Fruit fly (Drosophila melanogaster) whole organism, prepupa: Measurements from ENCODE around the gene CG13950.

ENCODE experiments used
- Blimp-1 ChIP-seq: fragments of 200-800 bp; sonication (Bioruptor generic); optimal IDR thresholded peaks from 3 replicates; lab custom pipeline; 2017; ENCODE audit warnings: missing biosample characterization, missing genetic modification characterization, mild to moderate bottlenecking, moderate library complexity, missing genetic modification reagents
- CG10669 ChIP-seq: fragments of 200-800 bp; sonication (Bioruptor generic); optimal IDR thresholded peaks from 3 replicates; lab custom pipeline; 2018; ENCODE audit warnings: missing biosample characterization, mild to moderate bottlenecking, missing genetic modification characterization, moderate library complexity
- CG11762 ChIP-seq: fragments of 200-800 bp; sonication (Bioruptor generic); optimal IDR thresholded peaks from 3 replicates; lab custom pipeline; 2016; ENCODE audit warnings: missing biosample characterization, missing genetic modification characterization; ENCODE audit not compliant: insufficient read depth
- CG11902 ChIP-seq: fragments of 200-800 bp; sonication (Bioruptor generic); optimal IDR thresholded peaks from 3 replicates; lab custom pipeline; 2016; ENCODE audit warnings: missing biosample characterization, missing genetic modification characterization
- CG15336 ChIP-seq: fragments of 200-800 bp; sonication (Bioruptor generic); IDR thresholded peaks from 2 replicates; pipeline ENCODE4 v1.3.6; 2022; ENCODE audit warnings: missing biosample characterization, missing genetic modification characterization
- CG1621 ChIP-seq: fragments of 200-800 bp; sonication (Bioruptor generic); optimal IDR thresholded peaks from 3 replicates; lab custom pipeline; 2018; ENCODE audit warnings: missing biosample characterization, mild to moderate bottlenecking, missing genetic modification characterization
- CG16779 ChIP-seq: fragments of 200-800 bp; sonication (Bioruptor generic); optimal IDR thresholded peaks from 3 replicates; lab custom pipeline; 2017; ENCODE audit warnings: missing biosample characterization, mild to moderate bottlenecking, missing genetic modification characterization
- CG3032 ChIP-seq: fragments of 200-800 bp; optimal IDR thresholded peaks from 2 replicates; lab custom pipeline; 2019; ENCODE audit warnings: missing biosample characterization, mild to moderate bottlenecking, missing genetic modification characterization, moderate library complexity
- CG31627 ChIP-seq: fragments of 200-800 bp; sonication (Bioruptor generic); optimal IDR thresholded peaks from 3 replicates; lab custom pipeline; 2016; ENCODE audit warnings: missing biosample characterization, missing genetic modification characterization
- CG34406 ChIP-seq: fragments of 200-800 bp; sonication (Bioruptor generic); optimal IDR thresholded peaks from 3 replicates; lab custom pipeline; 2016; ENCODE audit warnings: missing biosample characterization, missing genetic modification characterization
- CG6163 ChIP-seq: fragments of 200-800 bp; sonication (Bioruptor generic); IDR thresholded peaks from 3 replicates; pipeline ENCODE4 v1.3.6; 2022; ENCODE audit warnings: missing biosample characterization, missing genetic modification characterization
- CG6276 ChIP-seq: fragments of 200-800 bp; sonication (Bioruptor generic); optimal IDR thresholded peaks from 2 replicates; lab custom pipeline; 2017; ENCODE audit warnings: missing biosample characterization, mild to moderate bottlenecking, missing genetic modification characterization
- CG6792 ChIP-seq: fragments of 200-800 bp; sonication (Bioruptor generic); optimal IDR thresholded peaks from 3 replicates; lab custom pipeline; 2016; ENCODE audit warnings: missing biosample characterization, missing genetic modification characterization
- CG6854 ChIP-seq: fragments of 200-800 bp; sonication (Bioruptor generic); optimal IDR thresholded peaks from 2 replicates; lab custom pipeline; 2017; ENCODE audit warnings: missing biosample characterization, mild to moderate bottlenecking, missing genetic modification characterization
- CG7368 ChIP-seq: fragments of 200-800 bp; sonication (Bioruptor generic); optimal IDR thresholded peaks from 3 replicates; lab custom pipeline; 2016; ENCODE audit warnings: missing biosample characterization, missing genetic modification characterization
- CG8119 ChIP-seq: fragments of 200-800 bp; sonication (Bioruptor generic); IDR thresholded peaks from 3 replicates; pipeline ENCODE4 v1.3.6; 2022; ENCODE audit warnings: missing biosample characterization, missing genetic modification characterization
- CG8319 ChIP-seq: fragments of 200-800 bp; sonication (Bioruptor generic); optimal IDR thresholded peaks from 3 replicates; lab custom pipeline; 2016; ENCODE audit warnings: missing biosample characterization, missing genetic modification characterization
- CG8632 ChIP-seq: fragments of 200-800 bp; sonication (Bioruptor generic); optimal IDR thresholded peaks from 3 replicates; lab custom pipeline; 2016; ENCODE audit warnings: missing biosample characterization, missing genetic modification characterization
- Eip75B ChIP-seq: fragments of 200-800 bp; sonication (Bioruptor generic); optimal IDR thresholded peaks from 3 replicates; lab custom pipeline; 2016; ENCODE audit warnings: missing biosample characterization, missing genetic modification characterization
- Eip78C ChIP-seq: fragments of 200-800 bp; sonication (Bioruptor generic); peaks from one replicate; lab custom pipeline; 2016; ENCODE audit warnings: missing biosample characterization, missing genetic modification characterization
- Eip93F ChIP-seq: fragments of 200-800 bp; sonication (Bioruptor generic); optimal IDR thresholded peaks from 2 replicates; lab custom pipeline; 2016; ENCODE audit warnings: missing biosample characterization, mild to moderate bottlenecking, missing genetic modification characterization
- Ets21C ChIP-seq: fragments of 200-800 bp; sonication (Bioruptor generic); optimal IDR thresholded peaks from 3 replicates; lab custom pipeline; 2016; ENCODE audit warnings: missing biosample characterization, missing genetic modification characterization
- Ets96B ChIP-seq: fragments of 200-800 bp; optimal IDR thresholded peaks from 2 replicates; lab custom pipeline; 2019; ENCODE audit warnings: missing biosample characterization, mild to moderate bottlenecking, missing genetic modification characterization, moderate library complexity
- Gug ChIP-seq: fragments of 200-800 bp; sonication (Bioruptor generic); IDR thresholded peaks from 2 replicates; pipeline ENCODE4 v1.3.6; 2022; ENCODE audit warnings: missing biosample characterization, missing genetic modification characterization
- Hr38 ChIP-seq: sonication (Bioruptor generic); optimal IDR thresholded peaks from 2 replicates; lab custom pipeline; 2016; ENCODE audit warnings: missing biosample characterization, missing genetic modification characterization
- Hr39 ChIP-seq: fragments of 200-800 bp; sonication (Bioruptor generic); optimal IDR thresholded peaks from 2 replicates; lab custom pipeline; 2016; ENCODE audit warnings: missing biosample characterization, missing genetic modification characterization
- Hr4 ChIP-seq: fragments of 200-800 bp; sonication (Bioruptor generic); optimal IDR thresholded peaks from 3 replicates; lab custom pipeline; 2016; ENCODE audit warnings: missing biosample characterization, missing genetic modification characterization
- Lpt ChIP-seq: fragments of 200-800 bp; sonication (Bioruptor generic); optimal IDR thresholded peaks from 3 replicates; lab custom pipeline; 2016; ENCODE audit warnings: missing biosample characterization, missing genetic modification characterization
- Met ChIP-seq: fragments of 200-800 bp; sonication (Bioruptor generic); optimal IDR thresholded peaks from 3 replicates; lab custom pipeline; 2016; ENCODE audit warnings: missing biosample characterization, missing genetic modification characterization
- OdsH ChIP-seq: fragments of 200-800 bp; sonication (Bioruptor generic); optimal IDR thresholded peaks from 3 replicates; lab custom pipeline; 2016; ENCODE audit warnings: missing biosample characterization, missing genetic modification characterization
- Smox ChIP-seq: fragments of 200-800 bp; sonication (Bioruptor generic); optimal IDR thresholded peaks from 3 replicates; lab custom pipeline; 2016; ENCODE audit warnings: missing biosample characterization, missing genetic modification characterization
- Sox102F ChIP-seq: fragments of 200-800 bp; sonication (Bioruptor generic); optimal IDR thresholded peaks from 2 replicates; lab custom pipeline; 2016; ENCODE audit warnings: missing biosample characterization, mild to moderate bottlenecking, missing genetic modification characterization
- Sox14 ChIP-seq: fragments of 200-800 bp; sonication (Bioruptor generic); optimal IDR thresholded peaks from 3 replicates; lab custom pipeline; 2016; ENCODE audit warnings: missing biosample characterization, missing genetic modification characterization
- Sox15 ChIP-seq: fragments of 200-800 bp; sonication (Bioruptor generic); optimal IDR thresholded peaks from 3 replicates; lab custom pipeline; 2016; ENCODE audit warnings: missing biosample characterization, missing genetic modification characterization
- achi ChIP-seq: fragments of 200-800 bp; sonication (Bioruptor generic); optimal IDR thresholded peaks from 3 replicates; lab custom pipeline; 2016; ENCODE audit warnings: missing biosample characterization, missing genetic modification characterization
- acj6 ChIP-seq: fragments of 200-800 bp; sonication (Bioruptor generic); optimal IDR thresholded peaks from 3 replicates; lab custom pipeline; 2016; ENCODE audit warnings: missing biosample characterization, missing genetic modification characterization
- dac ChIP-seq: fragments of 200-800 bp; sonication (Bioruptor generic); optimal IDR thresholded peaks from 2 replicates; lab custom pipeline; 2017; ENCODE audit warnings: missing biosample characterization, mild to moderate bottlenecking, missing genetic modification characterization
- dsx ChIP-seq: fragments of 200-800 bp; optimal IDR thresholded peaks from 3 replicates; lab custom pipeline; 2019; ENCODE audit warnings: missing biosample characterization, mild to moderate bottlenecking, missing genetic modification characterization, moderate library complexity; ENCODE audit not compliant: poor library complexity, severe bottlenecking
- eg ChIP-seq: fragments of 200-800 bp; sonication (Bioruptor generic); IDR thresholded peaks from 3 replicates; pipeline ENCODE4 v1.3.6; 2022; ENCODE audit warnings: missing biosample characterization, missing genetic modification characterization
- esn ChIP-seq: fragments of 200-800 bp; sonication (Bioruptor generic); optimal IDR thresholded peaks from 2 replicates; lab custom pipeline; 2016; ENCODE audit warnings: missing biosample characterization, mild to moderate bottlenecking, missing genetic modification characterization, moderate library complexity
- fd85E ChIP-seq: fragments of 200-800 bp; sonication (Bioruptor generic); optimal IDR thresholded peaks from 3 replicates; lab custom pipeline; 2016; ENCODE audit warnings: missing biosample characterization, missing genetic modification characterization
- fkh ChIP-seq: fragments of 200-800 bp; sonication (Bioruptor generic); optimal IDR thresholded peaks from 3 replicates; lab custom pipeline; 2017; ENCODE audit warnings: missing biosample characterization, mild to moderate bottlenecking, missing genetic modification characterization, moderate library complexity
- lz ChIP-seq: fragments of 200-800 bp; sonication (Bioruptor generic); optimal IDR thresholded peaks from 3 replicates; lab custom pipeline; 2016; ENCODE audit warnings: missing biosample characterization, missing genetic modification characterization
- net ChIP-seq: fragments of 200-800 bp; sonication (Bioruptor generic); optimal IDR thresholded peaks from 3 replicates; lab custom pipeline; 2016; ENCODE audit warnings: missing biosample characterization, missing genetic modification characterization
- pdm3 ChIP-seq: fragments of 200-800 bp; sonication (Bioruptor generic); optimal IDR thresholded peaks from 3 replicates; lab custom pipeline; 2016; ENCODE audit warnings: missing biosample characterization, missing genetic modification characterization
- salr ChIP-seq, 2 experiments: fragments of 200-800 bp; sonication (Bioruptor generic); optimal IDR thresholded peaks; 3 replicates each; lab custom pipeline; 2016 to 2018; ENCODE audit warnings: missing biosample characterization in 2 of 2, missing genetic modification characterization in 2 of 2, mild to moderate bottlenecking in 1 of 2
- spab ChIP-seq: fragments of 200-800 bp; sonication (Bioruptor generic); optimal IDR thresholded peaks from 2 replicates; lab custom pipeline; 2017; ENCODE audit warnings: missing biosample characterization, mild to moderate bottlenecking, missing genetic modification characterization, missing genetic modification reagents
- ss ChIP-seq, 2 experiments: fragments of 200-800 bp; sonication (Bioruptor generic); optimal IDR thresholded peaks; 2 replicates in 1 of 2; 3 replicates in 1 of 2; lab custom pipeline; 2017 to 2018; ENCODE audit warnings: mild to moderate bottlenecking in 2 of 2, missing biosample characterization in 2 of 2, missing genetic modification characterization in 2 of 2, moderate library complexity in 1 of 2
- svp ChIP-seq: fragments of 200-800 bp; sonication (Bioruptor generic); peaks from one replicate; lab custom pipeline; 2016; ENCODE audit warnings: missing biosample characterization, missing genetic modification characterization
- topi ChIP-seq: fragments of 200-800 bp; sonication (Bioruptor generic); optimal IDR thresholded peaks from 3 replicates; lab custom pipeline; 2016; ENCODE audit warnings: missing biosample characterization, missing genetic modification characterization
- vri ChIP-seq: fragments of 200-800 bp; sonication (Bioruptor generic); optimal IDR thresholded peaks from 3 replicates; lab custom pipeline; 2016; ENCODE audit warnings: missing biosample characterization, mild to moderate bottlenecking, missing genetic modification characterization

Gene CG13950

DNA sequence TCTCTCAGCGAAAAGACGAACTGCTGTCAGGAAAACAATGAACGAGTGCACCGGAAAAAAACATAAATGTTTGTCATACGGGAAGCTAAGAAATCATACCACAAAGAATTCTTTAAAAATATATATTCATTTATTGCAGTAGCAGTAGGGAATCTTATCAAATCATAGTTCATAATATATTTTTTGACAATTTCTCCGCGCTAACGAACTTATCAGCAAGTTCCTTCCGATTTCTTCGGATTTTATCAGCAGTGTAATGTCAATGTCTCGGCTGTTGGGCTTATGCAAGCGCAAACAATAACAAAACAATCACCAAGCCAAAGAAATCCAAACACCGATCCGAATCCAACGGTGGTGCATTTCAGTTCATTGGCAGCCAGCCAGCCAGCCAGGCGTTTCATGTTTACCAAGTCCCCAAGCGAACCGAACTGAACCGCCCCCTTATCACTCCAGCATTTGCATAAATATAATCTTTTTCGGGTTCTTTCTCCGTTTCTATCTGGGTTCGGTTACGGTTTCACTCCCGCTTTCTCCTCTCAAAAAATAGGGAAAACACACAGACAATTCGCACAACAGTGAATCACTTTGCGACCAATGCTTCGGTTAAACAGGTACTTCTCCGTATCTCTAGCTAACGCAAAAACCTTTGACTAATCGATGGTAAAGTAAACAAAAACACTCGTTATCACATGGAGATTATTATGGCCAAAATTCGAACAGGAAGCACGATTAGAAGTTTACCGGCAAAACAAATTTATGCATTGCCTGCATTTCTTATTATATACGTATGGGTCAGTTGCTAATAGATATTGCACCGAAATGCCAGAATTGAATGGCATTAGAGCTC lies 32.3 kb upstream of the CG13950 start:
- TF ChIP-seq OdsH (GFP tag; lab: Kevin White, UChicago) (no peak), Eip78C (peak; percentile 73), Sox14 (GFP tag; lab: Kevin White, UChicago) (peak; percentile 55), svp (GFP tag; lab: Kevin White, UChicago) (peak; percentile 81), esn (GFP tag; lab: Kevin White, UChicago) (peak; percentile 75), vri (GFP tag; lab: Kevin White, UChicago) (peak; percentile 93), Hr38 (GFP tag; lab: Kevin White, UChicago) (no peak), Sox102F (no peak), net (GFP tag; lab: Kevin White, UChicago) (peak; percentile 9), Met (GFP tag; lab: Kevin White, UChicago) (no peak), fd85E (GFP tag; lab: Kevin White, UChicago) (no peak), Gug (GFP tag; lab: Robert Waterston, UW) (0 out of 2 replicates have a peak, but pooled peaks have one; percentile 10), topi (no peak), CG3032 (tag; lab: Kevin White, UChicago) (no peak), Eip75B (GFP tag; lab: Kevin White, UChicago) (no peak), eg (GFP tag; lab: Robert Waterston, UW) (no peak), CG8119 (GFP tag; lab: Robert Waterston, UW) (peak; percentile 56; the same call in 2 of the 3 replicates), ss (GFP tag; optimal IDR thresholded peaks at IDR 0.05; lab: Kevin White, UChicago) (no peak), CG6163 (GFP tag; lab: Robert Waterston, UW) (no peak), Hr4 (GFP tag; lab: Kevin White, UChicago) (no peak), fkh (GFP tag; lab: Kevin White, UChicago) (peak; percentile 74), lz (GFP tag; lab: Kevin White, UChicago) (peak; percentile 14), Eip93F (no peak), CG16779 (tag; lab: Kevin White, UChicago) (no peak), acj6 (no peak), CG11902 (GFP tag; lab: Kevin White, UChicago) (no peak), CG11762 (GFP tag; lab: Kevin White, UChicago) (no peak), CG7368 (GFP tag; lab: Kevin White, UChicago) (no peak), CG6792 (GFP tag; lab: Kevin White, UChicago) (peak; percentile 42), CG10669 (GFP tag; lab: Kevin White, UChicago) (no peak), CG8319 (GFP tag; lab: Kevin White, UChicago) (no peak), Smox (no peak), Ets21C (GFP tag; lab: Kevin White, UChicago) (peak; percentile 24), Lpt (GFP tag; lab: Kevin White, UChicago) (peak; percentile 8), CG34406 (GFP tag; lab: Kevin White, UChicago) (peak; percentile 21), pdm3 (GFP tag; lab: Kevin White, UChicago) (no peak), dsx (GFP tag; lab: Kevin White, UChicago) (no peak), CG6854 (GFP tag; lab: Kevin White, UChicago) (no peak), CG31627 (GFP tag; lab: Kevin White, UChicago) (peak; percentile 49), achi (GFP tag; lab: Kevin White, UChicago) (no peak), CG1621 (no peak), Blimp-1 (GFP tag; lab: Kevin White, UChicago) (no peak), spab (no peak), Hr39 (GFP tag; lab: Kevin White, UChicago) (no peak), CG15336 (GFP tag; lab: Robert Waterston, UW) (peak; percentile 60), Sox15 (no peak), Ets96B (no peak), CG6276 (no peak), CG8632 (no peak), dac (peak; percentile 32), salr (GFP tag; optimal IDR thresholded peaks at IDR 0.05; lab: Kevin White, UChicago) (no peak)
